Worm (Caenorhabditis elegans): Measurements from ENCODE around the gene T03F7.7.

DNA sequence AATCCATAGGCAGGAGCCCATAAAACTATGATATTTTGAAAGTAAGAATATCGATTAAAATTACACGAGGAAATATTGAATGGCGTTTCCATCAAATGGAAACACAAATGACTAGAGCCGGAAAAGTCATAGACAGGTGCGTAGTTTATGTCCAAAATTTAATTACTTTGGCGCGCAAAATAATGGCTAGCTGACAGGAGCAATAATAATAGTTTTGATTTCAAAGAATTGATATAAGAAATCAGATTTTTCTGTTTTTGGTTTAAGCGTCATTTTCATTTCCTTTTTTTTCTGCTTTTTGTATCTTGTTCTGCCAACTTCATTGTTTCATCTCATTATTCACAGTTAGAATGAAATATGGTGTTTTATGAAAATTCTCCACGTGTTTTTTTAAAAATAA, 48.2 kb upstream of the T03F7.7 start, which contains the start of gene F07B10.4:
- TF ChIP-seq lin-54 (GFP tag; optimal IDR thresholded peaks at IDR 0.05): no peak
- no peak for TF ChIP-seq pha-4 (tag; optimal IDR thresholded peaks at IDR 0.05)

All from whole organism, young adult.